Fruit fly (Drosophila melanogaster) whole organism, prepupa: ENCODE measurements around the gene RabX6.

ENCODE experiments used
- Blimp-1 ChIP-seq: fragments of 200-800 bp; sonication (Bioruptor generic); optimal IDR thresholded peaks from 3 replicates; lab custom pipeline; 2017; ENCODE audit warnings: missing biosample characterization, missing genetic modification characterization, mild to moderate bottlenecking, moderate library complexity, missing genetic modification reagents
- CG10631 ChIP-seq: fragments of 200-800 bp; sonication (Bioruptor generic); optimal IDR thresholded peaks from 2 replicates; lab custom pipeline; 2016; ENCODE audit warnings: missing biosample characterization, missing genetic modification characterization
- CG10669 ChIP-seq: fragments of 200-800 bp; sonication (Bioruptor generic); optimal IDR thresholded peaks from 3 replicates; lab custom pipeline; 2018; ENCODE audit warnings: missing biosample characterization, mild to moderate bottlenecking, missing genetic modification characterization, moderate library complexity
- CG11294 ChIP-seq: fragments of 200-800 bp; sonication (Bioruptor generic); IDR thresholded peaks from 2 replicates; pipeline ENCODE4 v1.3.6; 2022; ENCODE audit warnings: missing biosample characterization, missing genetic modification characterization
- CG11762 ChIP-seq: fragments of 200-800 bp; sonication (Bioruptor generic); optimal IDR thresholded peaks from 3 replicates; lab custom pipeline; 2016; ENCODE audit warnings: missing biosample characterization, missing genetic modification characterization; ENCODE audit not compliant: insufficient read depth
- CG15336 ChIP-seq: fragments of 200-800 bp; sonication (Bioruptor generic); IDR thresholded peaks from 2 replicates; pipeline ENCODE4 v1.3.6; 2022; ENCODE audit warnings: missing biosample characterization, missing genetic modification characterization
- CG1621 ChIP-seq: fragments of 200-800 bp; sonication (Bioruptor generic); optimal IDR thresholded peaks from 3 replicates; lab custom pipeline; 2018; ENCODE audit warnings: missing biosample characterization, mild to moderate bottlenecking, missing genetic modification characterization
- CG3032 ChIP-seq: fragments of 200-800 bp; optimal IDR thresholded peaks from 2 replicates; lab custom pipeline; 2019; ENCODE audit warnings: missing biosample characterization, mild to moderate bottlenecking, missing genetic modification characterization, moderate library complexity
- CG32006 ChIP-seq: fragments of 200-800 bp; sonication (Bioruptor generic); optimal IDR thresholded peaks from 3 replicates; lab custom pipeline; 2017; ENCODE audit warnings: missing biosample characterization, mild to moderate bottlenecking, missing genetic modification characterization
- CG3919 ChIP-seq: fragments of 200-800 bp; sonication (Bioruptor generic); optimal IDR thresholded peaks from 3 replicates; lab custom pipeline; 2016; ENCODE audit warnings: missing biosample characterization, missing genetic modification characterization
- CG4318 ChIP-seq: fragments of 200-800 bp; sonication (Bioruptor generic); optimal IDR thresholded peaks from 3 replicates; lab custom pipeline; 2017; ENCODE audit warnings: missing biosample characterization, mild to moderate bottlenecking, missing genetic modification characterization
- CG6163 ChIP-seq: fragments of 200-800 bp; sonication (Bioruptor generic); IDR thresholded peaks from 3 replicates; pipeline ENCODE4 v1.3.6; 2022; ENCODE audit warnings: missing biosample characterization, missing genetic modification characterization
- CG6792 ChIP-seq: fragments of 200-800 bp; sonication (Bioruptor generic); optimal IDR thresholded peaks from 3 replicates; lab custom pipeline; 2016; ENCODE audit warnings: missing biosample characterization, missing genetic modification characterization
- CG6808 ChIP-seq: fragments of 200-800 bp; sonication (Bioruptor generic); optimal IDR thresholded peaks from 3 replicates; lab custom pipeline; 2017; ENCODE audit warnings: missing biosample characterization, missing genetic modification characterization, mild to moderate bottlenecking, moderate library complexity, missing genetic modification reagents
- CG7368 ChIP-seq: fragments of 200-800 bp; sonication (Bioruptor generic); optimal IDR thresholded peaks from 3 replicates; lab custom pipeline; 2016; ENCODE audit warnings: missing biosample characterization, missing genetic modification characterization
- CG8632 ChIP-seq: fragments of 200-800 bp; sonication (Bioruptor generic); optimal IDR thresholded peaks from 3 replicates; lab custom pipeline; 2016; ENCODE audit warnings: missing biosample characterization, missing genetic modification characterization
- CG9139 ChIP-seq: fragments of 200-800 bp; sonication (Bioruptor generic); optimal IDR thresholded peaks from 3 replicates; lab custom pipeline; 2017; ENCODE audit warnings: missing biosample characterization, mild to moderate bottlenecking, missing genetic modification characterization
- Eip75B ChIP-seq: fragments of 200-800 bp; sonication (Bioruptor generic); optimal IDR thresholded peaks from 3 replicates; lab custom pipeline; 2016; ENCODE audit warnings: missing biosample characterization, missing genetic modification characterization
- Eip78C ChIP-seq: fragments of 200-800 bp; sonication (Bioruptor generic); peaks from one replicate; lab custom pipeline; 2016; ENCODE audit warnings: missing biosample characterization, missing genetic modification characterization
- Eip93F ChIP-seq: fragments of 200-800 bp; sonication (Bioruptor generic); optimal IDR thresholded peaks from 2 replicates; lab custom pipeline; 2016; ENCODE audit warnings: missing biosample characterization, mild to moderate bottlenecking, missing genetic modification characterization
- Gug ChIP-seq: fragments of 200-800 bp; sonication (Bioruptor generic); IDR thresholded peaks from 2 replicates; pipeline ENCODE4 v1.3.6; 2022; ENCODE audit warnings: missing biosample characterization, missing genetic modification characterization
- Hr39 ChIP-seq: fragments of 200-800 bp; sonication (Bioruptor generic); optimal IDR thresholded peaks from 2 replicates; lab custom pipeline; 2016; ENCODE audit warnings: missing biosample characterization, missing genetic modification characterization
- Hr4 ChIP-seq: fragments of 200-800 bp; sonication (Bioruptor generic); optimal IDR thresholded peaks from 3 replicates; lab custom pipeline; 2016; ENCODE audit warnings: missing biosample characterization, missing genetic modification characterization
- Met ChIP-seq: fragments of 200-800 bp; sonication (Bioruptor generic); optimal IDR thresholded peaks from 3 replicates; lab custom pipeline; 2016; ENCODE audit warnings: missing biosample characterization, missing genetic modification characterization
- OdsH ChIP-seq: fragments of 200-800 bp; sonication (Bioruptor generic); optimal IDR thresholded peaks from 3 replicates; lab custom pipeline; 2016; ENCODE audit warnings: missing biosample characterization, missing genetic modification characterization
- Smox ChIP-seq: fragments of 200-800 bp; sonication (Bioruptor generic); optimal IDR thresholded peaks from 3 replicates; lab custom pipeline; 2016; ENCODE audit warnings: missing biosample characterization, missing genetic modification characterization
- Sox102F ChIP-seq: fragments of 200-800 bp; sonication (Bioruptor generic); optimal IDR thresholded peaks from 2 replicates; lab custom pipeline; 2016; ENCODE audit warnings: missing biosample characterization, mild to moderate bottlenecking, missing genetic modification characterization
- Sox15 ChIP-seq: fragments of 200-800 bp; sonication (Bioruptor generic); optimal IDR thresholded peaks from 3 replicates; lab custom pipeline; 2016; ENCODE audit warnings: missing biosample characterization, missing genetic modification characterization
- achi ChIP-seq: fragments of 200-800 bp; sonication (Bioruptor generic); optimal IDR thresholded peaks from 3 replicates; lab custom pipeline; 2016; ENCODE audit warnings: missing biosample characterization, missing genetic modification characterization
- cyc ChIP-seq: fragments of 200-800 bp; sonication (Bioruptor generic); optimal IDR thresholded peaks from 3 replicates; lab custom pipeline; 2016; ENCODE audit warnings: missing biosample characterization, missing genetic modification characterization
- dac ChIP-seq: fragments of 200-800 bp; sonication (Bioruptor generic); optimal IDR thresholded peaks from 2 replicates; lab custom pipeline; 2017; ENCODE audit warnings: missing biosample characterization, mild to moderate bottlenecking, missing genetic modification characterization
- dsx ChIP-seq: fragments of 200-800 bp; optimal IDR thresholded peaks from 3 replicates; lab custom pipeline; 2019; ENCODE audit warnings: missing biosample characterization, mild to moderate bottlenecking, missing genetic modification characterization, moderate library complexity; ENCODE audit not compliant: poor library complexity, severe bottlenecking
- eg ChIP-seq: fragments of 200-800 bp; sonication (Bioruptor generic); IDR thresholded peaks from 3 replicates; pipeline ENCODE4 v1.3.6; 2022; ENCODE audit warnings: missing biosample characterization, missing genetic modification characterization
- esn ChIP-seq: fragments of 200-800 bp; sonication (Bioruptor generic); optimal IDR thresholded peaks from 2 replicates; lab custom pipeline; 2016; ENCODE audit warnings: missing biosample characterization, mild to moderate bottlenecking, missing genetic modification characterization, moderate library complexity
- fd59A ChIP-seq: fragments of 200-800 bp; sonication (Bioruptor generic); optimal IDR thresholded peaks from 2 replicates; lab custom pipeline; 2017; ENCODE audit warnings: missing biosample characterization, mild to moderate bottlenecking, missing genetic modification characterization, missing genetic modification reagents
- fkh ChIP-seq: fragments of 200-800 bp; sonication (Bioruptor generic); optimal IDR thresholded peaks from 3 replicates; lab custom pipeline; 2017; ENCODE audit warnings: missing biosample characterization, mild to moderate bottlenecking, missing genetic modification characterization, moderate library complexity
- lz ChIP-seq: fragments of 200-800 bp; sonication (Bioruptor generic); optimal IDR thresholded peaks from 3 replicates; lab custom pipeline; 2016; ENCODE audit warnings: missing biosample characterization, missing genetic modification characterization
- salr ChIP-seq, 2 experiments: fragments of 200-800 bp; sonication (Bioruptor generic); optimal IDR thresholded peaks; 3 replicates each; lab custom pipeline; 2016 to 2018; ENCODE audit warnings: missing biosample characterization in 2 of 2, missing genetic modification characterization in 2 of 2, mild to moderate bottlenecking in 1 of 2
- svp ChIP-seq: fragments of 200-800 bp; sonication (Bioruptor generic); peaks from one replicate; lab custom pipeline; 2016; ENCODE audit warnings: missing biosample characterization, missing genetic modification characterization
- topi ChIP-seq: fragments of 200-800 bp; sonication (Bioruptor generic); optimal IDR thresholded peaks from 3 replicates; lab custom pipeline; 2016; ENCODE audit warnings: missing biosample characterization, missing genetic modification characterization
- vri ChIP-seq: fragments of 200-800 bp; sonication (Bioruptor generic); optimal IDR thresholded peaks from 3 replicates; lab custom pipeline; 2016; ENCODE audit warnings: missing biosample characterization, mild to moderate bottlenecking, missing genetic modification characterization

RabX6 gene

dm6 chr3L:725527-726191 lies 35.3 kb downstream of the RabX6 start (continued):
- TF ChIP-seq Hr39 (GFP tag; lab: Kevin White, UChicago) = peak; percentile 92
- TF ChIP-seq CG10669 (GFP tag; lab: Kevin White, UChicago) = peak; percentile 73
- peak; percentile 26 for TF ChIP-seq CG32006 (GFP tag; lab: Kevin White, UChicago)
- peak; percentile 76 for TF ChIP-seq achi (GFP tag; lab: Kevin White, UChicago)
- TF ChIP-seq esn (GFP tag; lab: Kevin White, UChicago) = peak; percentile 93
- peak; percentile 32 for TF ChIP-seq Hr4 (GFP tag; lab: Kevin White, UChicago)
- TF ChIP-seq Eip75B (GFP tag; lab: Kevin White, UChicago) = peak; percentile 61
- peak; percentile 91 for TF ChIP-seq topi (GFP tag; lab: Kevin White, UChicago)
- TF ChIP-seq CG6808 (GFP tag; lab: Kevin White, UChicago) = peak; percentile 61
- TF ChIP-seq CG8632 = peak; percentile 64
- peak; percentile 75 for TF ChIP-seq vri
- peak; percentile 70 for TF ChIP-seq Sox15 (GFP tag; lab: Kevin White, UChicago)
- peak; percentile 91 for TF ChIP-seq cyc (GFP tag; lab: Kevin White, UChicago)
- peak; percentile 94 for TF ChIP-seq Met (GFP tag; lab: Kevin White, UChicago)
- no peak for TF ChIP-seq CG15336 (GFP tag; lab: Robert Waterston, UW)
- peak; percentile 88 for TF ChIP-seq lz (GFP tag; lab: Kevin White, UChicago)
- TF ChIP-seq svp (GFP tag; lab: Kevin White, UChicago) = peak; percentile 95
- TF ChIP-seq CG7368 (GFP tag; lab: Kevin White, UChicago) = peak; percentile 68
- peak; percentile 38 for TF ChIP-seq dsx (GFP tag; lab: Kevin White, UChicago)
- TF ChIP-seq CG11294 (GFP tag; lab: Robert Waterston, UW) = no peak
- TF ChIP-seq Eip78C (GFP tag; lab: Kevin White, UChicago) = peak; percentile 92
- TF ChIP-seq CG9139 (GFP tag; lab: Kevin White, UChicago) = peak; percentile 28
- TF ChIP-seq CG4318 (GFP tag; lab: Kevin White, UChicago) = no peak
- no peak for TF ChIP-seq Eip93F
- no peak for TF ChIP-seq Gug (GFP tag; lab: Robert Waterston, UW)
- peak; percentile 89 for TF ChIP-seq Sox102F (GFP tag; lab: Kevin White, UChicago)
- peak; percentile 83 for TF ChIP-seq CG6163 (GFP tag; lab: Robert Waterston, UW)
- TF ChIP-seq CG6792 = peak; percentile 84
- peak; percentile 78 for TF ChIP-seq OdsH (GFP tag; lab: Kevin White, UChicago)
- TF ChIP-seq fkh (GFP tag; lab: Kevin White, UChicago) = no peak
- TF ChIP-seq CG11762 (GFP tag; lab: Kevin White, UChicago) = peak; percentile 32
- peak; percentile 49 for TF ChIP-seq fd59A (GFP tag; lab: Kevin White, UChicago)
- TF ChIP-seq salr (GFP tag; optimal IDR thresholded peaks at IDR 0.05; lab: Kevin White, UChicago) = peak; percentile 14 to 38
- TF ChIP-seq eg (GFP tag; lab: Robert Waterston, UW) = 0 out of 3 replicates have a peak, but pooled peaks have one; percentile 14
- peak; percentile 57 for TF ChIP-seq CG3032 (tag; lab: Kevin White, UChicago)
- TF ChIP-seq Blimp-1 = peak; percentile 64
- TF ChIP-seq CG3919 (GFP tag; lab: Kevin White, UChicago) = peak; percentile 83

dm6 chr3L:726486-727180 lies 36.3 kb downstream of the RabX6 start:
- TF ChIP-seq esn (GFP tag; lab: Kevin White, UChicago) (no peak), Sox15 (GFP tag; lab: Kevin White, UChicago) (no peak), CG32006 (GFP tag; lab: Kevin White, UChicago) (no peak), lz (GFP tag; lab: Kevin White, UChicago) (no peak), Eip78C (GFP tag; lab: Kevin White, UChicago) (no peak), CG10631 (GFP tag; lab: Kevin White, UChicago) (no peak), Eip75B (GFP tag; lab: Kevin White, UChicago) (no peak), Smox (GFP tag; lab: Kevin White, UChicago) (no peak), fd59A (GFP tag; lab: Kevin White, UChicago) (no peak), CG1621 (tag; lab: Kevin White, UChicago) (no peak), dac (GFP tag; lab: Kevin White, UChicago) (no peak), CG15336 (GFP tag; lab: Robert Waterston, UW) (no peak)
- TF ChIP-seq, all 60 proteins: peak for 0
